Fruit fly (Drosophila melanogaster) whole organism, embryonic: Measurements from ENCODE around the gene trk.

ENCODE experiments used
- BEAF-32 ChIP-seq: fragments of 200-800 bp; sonication (Bioruptor generic); optimal IDR thresholded peaks from 3 replicates; lab custom pipeline; 2017; ENCODE audit warnings: missing biosample characterization, missing genetic modification characterization, mild to moderate bottlenecking, moderate library complexity, missing genetic modification reagents
- CG10431 ChIP-seq: fragments of 200-800 bp; sonication (Bioruptor generic); optimal IDR thresholded peaks from 3 replicates; lab custom pipeline; 2018; ENCODE audit warnings: missing biosample characterization, mild to moderate bottlenecking, missing genetic modification characterization
- CG10979 ChIP-seq: fragments of 200-800 bp; sonication (Bioruptor generic); optimal IDR thresholded peaks from 2 replicates; lab custom pipeline; 2018; ENCODE audit warnings: missing biosample characterization, mild to moderate bottlenecking, missing genetic modification characterization, moderate library complexity
- CG11398 ChIP-seq: fragments of 200-800 bp; sonication (Bioruptor generic); optimal IDR thresholded peaks from 2 replicates; lab custom pipeline; 2016; ENCODE audit warnings: missing biosample characterization, missing genetic modification characterization
- CG1233 ChIP-seq: fragments of 200-800 bp; sonication (Bioruptor generic); optimal IDR thresholded peaks from 4 replicates; lab custom pipeline; 2018; ENCODE audit warnings: missing biosample characterization, mild to moderate bottlenecking, missing genetic modification characterization
- CG13424 ChIP-seq: fragments of 200-800 bp; sonication (Bioruptor generic); optimal IDR thresholded peaks from 2 replicates; lab custom pipeline; 2019; ENCODE audit warnings: missing biosample characterization, mild to moderate bottlenecking, missing genetic modification characterization, moderate library complexity
- CG1603 ChIP-seq: fragments of 200-800 bp; sonication (Bioruptor generic); optimal IDR thresholded peaks from 2 replicates; lab custom pipeline; 2019; ENCODE audit warnings: missing biosample characterization, mild to moderate bottlenecking, missing genetic modification characterization, moderate library complexity
- CG16815 ChIP-seq: fragments of 200-800 bp; sonication (Bioruptor generic); optimal IDR thresholded peaks from 3 replicates; lab custom pipeline; 2017; ENCODE audit warnings: missing biosample characterization, mild to moderate bottlenecking, missing genetic modification characterization
- CG42726 ChIP-seq: fragments of 200-800 bp; sonication (Bioruptor generic); IDR thresholded peaks from 2 replicates; pipeline ENCODE4 v1.3.6; 2022; ENCODE audit warnings: missing biosample characterization, missing genetic modification characterization; ENCODE audit not compliant: partially characterized antibody
- CG7963 ChIP-seq: fragments of 200-800 bp; sonication (Bioruptor generic); IDR thresholded peaks from 3 replicates; pipeline ENCODE4 v1.3.6; 2022; ENCODE audit warnings: missing biosample characterization, missing genetic modification characterization; ENCODE audit not compliant: partially characterized antibody
- CG8478 ChIP-seq: fragments of >200 bp; optimal IDR thresholded peaks from 2 replicates; lab custom pipeline; 2018
- CG8924 ChIP-seq: fragments of 200-800 bp; optimal IDR thresholded peaks from 3 replicates; lab custom pipeline; 2019; ENCODE audit warnings: missing biosample characterization, mild to moderate bottlenecking, missing genetic modification characterization, moderate library complexity
- CG9797 ChIP-seq: fragments of 200-800 bp; sonication (Bioruptor generic); optimal IDR thresholded peaks from 3 replicates; lab custom pipeline; 2018; ENCODE audit warnings: missing biosample characterization, mild to moderate bottlenecking, missing genetic modification characterization
- CkIIα-i1 ChIP-seq: fragments of 200-800 bp; sonication (Bioruptor generic); IDR thresholded peaks from 2 replicates; pipeline ENCODE4 v1.3.6; 2022; ENCODE audit warnings: missing biosample characterization, missing genetic modification characterization
- D ChIP-seq, 2 experiments: fragments of 200-800 bp in 1 of 2; fragments of >200 bp in 1 of 2; sonication (Bioruptor generic) in 1 of 2; optimal IDR thresholded peaks; 2 replicates in 1 of 2; 3 replicates in 1 of 2; lab custom pipeline; 2017; ENCODE audit warnings: mild to moderate bottlenecking in 1 of 2, missing biosample characterization in 1 of 2, missing genetic modification characterization in 1 of 2, missing genetic modification reagents in 1 of 2
- Dll ChIP-seq: fragments of 200-800 bp; sonication (Bioruptor generic); IDR thresholded peaks from 4 replicates; pipeline ENCODE4 v1.3.6; 2022; ENCODE audit warnings: missing biosample characterization, missing genetic modification characterization; ENCODE audit not compliant: partially characterized antibody
- Doc3 ChIP-seq: fragments of 200-800 bp; sonication (Bioruptor generic); IDR thresholded peaks from 3 replicates; pipeline ENCODE4 v1.3.6; 2022; ENCODE audit warnings: missing biosample characterization, missing genetic modification characterization; ENCODE audit not compliant: partially characterized antibody
- Dref ChIP-seq: fragments of 200-800 bp; sonication (Bioruptor generic); IDR thresholded peaks from 2 replicates; pipeline ENCODE4 v1.3.6; 2022; ENCODE audit warnings: missing biosample characterization, missing genetic modification characterization
- Fer3 ChIP-seq: fragments of 200-800 bp; sonication (Bioruptor generic); optimal IDR thresholded peaks from 2 replicates; lab custom pipeline; 2018; ENCODE audit warnings: missing biosample characterization, mild to moderate bottlenecking, missing genetic modification characterization, moderate library complexity
- Hmx ChIP-seq: fragments of 200-800 bp; sonication (Bioruptor generic); optimal IDR thresholded peaks from 2 replicates; lab custom pipeline; 2016; ENCODE audit warnings: missing biosample characterization, missing genetic modification characterization
- Kr ChIP-seq: fragments of 200-800 bp; sonication (Bioruptor generic); optimal IDR thresholded peaks from 2 replicates; lab custom pipeline; 2017; ENCODE audit warnings: missing biosample characterization, mild to moderate bottlenecking, missing genetic modification characterization
- Rfx ChIP-seq: fragments of 200-800 bp; sonication (Bioruptor generic); IDR thresholded peaks from 2 replicates; pipeline ENCODE4 v1.3.6; 2022; ENCODE audit warnings: missing biosample characterization, missing genetic modification characterization
- Scr ChIP-seq: fragments of 200-800 bp; sonication (Bioruptor generic); IDR thresholded peaks from 2 replicates; pipeline ENCODE4 v1.3.6; 2022; ENCODE audit warnings: missing biosample characterization, missing genetic modification characterization; ENCODE audit not compliant: partially characterized antibody
- Sry-δ ChIP-seq: fragments of 200-800 bp; sonication (Bioruptor generic); optimal IDR thresholded peaks from 2 replicates; lab custom pipeline; 2016; ENCODE audit warnings: missing biosample characterization, missing genetic modification characterization
- bab2 ChIP-seq: fragments of 200-800 bp; sonication (Bioruptor generic); optimal IDR thresholded peaks from 2 replicates; lab custom pipeline; 2016; ENCODE audit warnings: missing biosample characterization, missing genetic modification characterization
- cg ChIP-seq: fragments of 200-800 bp; sonication (Bioruptor generic); optimal IDR thresholded peaks from 3 replicates; lab custom pipeline; 2019; ENCODE audit warnings: missing biosample characterization, mild to moderate bottlenecking, missing genetic modification characterization, moderate library complexity
- chinmo ChIP-seq: fragments of 200-800 bp; sonication (Bioruptor generic); IDR thresholded peaks from 4 replicates; pipeline ENCODE4 v1.3.6; 2022; ENCODE audit warnings: missing biosample characterization, missing genetic modification characterization; ENCODE audit not compliant: partially characterized antibody
- croc ChIP-seq: fragments of 200-800 bp; sonication (Bioruptor generic); conservative IDR thresholded peaks from 3 replicates; pipeline ENCODE4 v1.3.6; 2022; ENCODE audit warnings: missing biosample characterization, missing genetic modification characterization
- da ChIP-seq: fragments of 200-800 bp; sonication (Bioruptor generic); optimal IDR thresholded peaks from 2 replicates; lab custom pipeline; 2016; ENCODE audit warnings: missing biosample characterization, missing genetic modification characterization
- gem ChIP-seq: fragments of 200-800 bp; sonication (Bioruptor generic); optimal IDR thresholded peaks from 2 replicates; lab custom pipeline; 2019; ENCODE audit warnings: missing biosample characterization, mild to moderate bottlenecking, missing genetic modification characterization, moderate library complexity
- hbn ChIP-seq: fragments of 200-800 bp; sonication (Bioruptor generic); IDR thresholded peaks from 2 replicates; pipeline ENCODE4 v1.3.6; 2022; ENCODE audit warnings: missing biosample characterization, missing genetic modification characterization; ENCODE audit not compliant: partially characterized antibody
- inv ChIP-seq: fragments of 200-800 bp; sonication (Bioruptor generic); IDR thresholded peaks from 2 replicates; pipeline ENCODE4 v1.3.6; 2022; ENCODE audit warnings: missing biosample characterization, missing genetic modification characterization; ENCODE audit not compliant: partially characterized antibody
- knrl ChIP-seq: fragments of 200-800 bp; sonication (Bioruptor generic); IDR thresholded peaks from 3 replicates; pipeline ENCODE4 v1.3.6; 2022; ENCODE audit warnings: missing biosample characterization, missing genetic modification characterization; ENCODE audit not compliant: partially characterized antibody
- nmo ChIP-seq: fragments of 200-800 bp; sonication (Bioruptor generic); optimal IDR thresholded peaks from 2 replicates; lab custom pipeline; 2018; ENCODE audit warnings: missing biosample characterization, mild to moderate bottlenecking, missing genetic modification characterization, moderate library complexity
- odd ChIP-seq: fragments of 200-800 bp; sonication (Bioruptor generic); optimal IDR thresholded peaks from 2 replicates; lab custom pipeline; 2017; ENCODE audit warnings: missing biosample characterization, mild to moderate bottlenecking, missing genetic modification characterization
- pfk ChIP-seq: fragments of 200-800 bp; sonication (Bioruptor generic); optimal IDR thresholded peaks from 2 replicates; lab custom pipeline; 2018; ENCODE audit warnings: missing biosample characterization, mild to moderate bottlenecking, missing genetic modification characterization, moderate library complexity
- pzg ChIP-seq: fragments of 200-800 bp; sonication (Bioruptor generic); optimal IDR thresholded peaks from 3 replicates; lab custom pipeline; 2018; ENCODE audit warnings: missing biosample characterization, mild to moderate bottlenecking, missing genetic modification characterization, moderate library complexity
- run ChIP-seq: fragments of 200-800 bp; sonication (Bioruptor generic); optimal IDR thresholded peaks from 3 replicates; lab custom pipeline; 2018; ENCODE audit warnings: missing biosample characterization, mild to moderate bottlenecking, missing genetic modification characterization
- sc ChIP-seq, 3 experiments: fragments of >200 bp in 2 of 3; fragments of 200-800 bp in 1 of 3; sonication (Bioruptor generic) in 1 of 3; optimal IDR thresholded peaks; 2 replicates in 2 of 3; 3 replicates in 1 of 3; lab custom pipeline; 2017; ENCODE audit warnings: mild to moderate bottlenecking in 1 of 3, missing biosample characterization in 1 of 3, missing genetic modification characterization in 1 of 3, missing genetic modification reagents in 1 of 3
- scrt ChIP-seq: fragments of 200-800 bp; sonication (Bioruptor generic); optimal IDR thresholded peaks from 2 replicates; lab custom pipeline; 2018; ENCODE audit warnings: missing biosample characterization, mild to moderate bottlenecking, missing genetic modification characterization, moderate library complexity
- sna ChIP-seq: fragments of 200-800 bp; sonication (Bioruptor generic); IDR thresholded peaks from 2 replicates; pipeline ENCODE4 v1.3.6; 2022; ENCODE audit warnings: missing biosample characterization, missing genetic modification characterization; ENCODE audit not compliant: partially characterized antibody
- tna ChIP-seq: fragments of 200-800 bp; sonication (Bioruptor generic); IDR thresholded peaks from 2 replicates; pipeline ENCODE4 v1.3.6; 2022; ENCODE audit warnings: missing biosample characterization, missing genetic modification characterization; ENCODE audit not compliant: partially characterized antibody
- trh ChIP-seq: fragments of 200-800 bp; sonication (Bioruptor generic); optimal IDR thresholded peaks from 2 replicates; lab custom pipeline; 2016; ENCODE audit warnings: missing biosample characterization, missing genetic modification characterization
- vfl ChIP-seq: fragments of 200-800 bp; sonication (Bioruptor generic); optimal IDR thresholded peaks from 2 replicates; lab custom pipeline; 2016; ENCODE audit warnings: missing biosample characterization, missing genetic modification characterization
- zf30C ChIP-seq: fragments of 200-800 bp; sonication (Bioruptor generic); optimal IDR thresholded peaks from 3 replicates; lab custom pipeline; 2018; ENCODE audit warnings: missing biosample characterization, mild to moderate bottlenecking, missing genetic modification characterization
- zfh1 ChIP-seq: fragments of 200-800 bp; sonication (Bioruptor generic); IDR thresholded peaks from 3 replicates; pipeline ENCODE4 v1.3.6; 2022; ENCODE audit warnings: missing biosample characterization, missing genetic modification characterization

The trk gene

dm6 chr2L:10278658-10279057, 6.5 kb upstream of the trk start, which contains the start of gene Utx (continued):
- TF ChIP-seq CG11398 (GFP tag; lab: Kevin White, UChicago) (no peak), CG13424 (tag; lab: Kevin White, UChicago) (no peak), Hmx (GFP tag; lab: Kevin White, UChicago) (no peak), croc (GFP tag; lab: Robert Waterston, UW) (no peak), CG7963 (peak; percentile 51; the same call in 1 of the 3 replicates), CG42726 (peak; percentile 91), Dll (peak; percentile 74), trh (GFP tag; lab: Kevin White, UChicago) (no peak), pfk (GFP tag; lab: Kevin White, UChicago) (peak; percentile 93), Kr (GFP tag; lab: Kevin White, UChicago) (no peak), BEAF-32 (GFP tag; lab: Kevin White, UChicago) (peak; percentile 88)

- no peak for TF ChIP-seq CG8478 (lab: Kevin White, UChicago)
- no peak for TF ChIP-seq CG9797
- TF ChIP-seq sna: peak; percentile 79
- TF ChIP-seq zf30C (GFP tag; lab: Kevin White, UChicago): no peak
- no peak for TF ChIP-seq da
- no peak for TF ChIP-seq D (optimal IDR thresholded peaks at IDR 0.05; lab: Kevin White, UChicago)
- TF ChIP-seq D (GFP tag; optimal IDR thresholded peaks at IDR 0.05; lab: Kevin White, UChicago): no peak
- TF ChIP-seq Rfx (GFP tag; lab: Robert Waterston, UW): peak; percentile 48; the same call in 1 of the 2 replicates
- TF ChIP-seq gem: no peak
- peak; percentile 81 for TF ChIP-seq Dll
- TF ChIP-seq CG10431: no peak
- TF ChIP-seq scrt (GFP tag; lab: Kevin White, UChicago): no peak
- no peak for TF ChIP-seq odd (GFP tag; lab: Kevin White, UChicago)
- no peak for TF ChIP-seq vfl
- peak; percentile 81; the same call in 1 of the 4 replicates for TF ChIP-seq chinmo (GFP tag; lab: Robert Waterston, UW)
- 0 out of 3 replicates have a peak, but pooled peaks have one; percentile 12 for TF ChIP-seq zfh1
- TF ChIP-seq pzg (GFP tag; lab: Kevin White, UChicago): peak; percentile 75
- no peak for TF ChIP-seq sc (optimal IDR thresholded peaks at IDR 0.05; lab: Kevin White, UChicago)
- TF ChIP-seq sc (GFP tag; optimal IDR thresholded peaks at IDR 0.05; lab: Kevin White, UChicago): no peak
- TF ChIP-seq Scr (GFP tag; lab: Robert Waterston, UW): peak; percentile 89
- peak; percentile 92 for TF ChIP-seq knrl (GFP tag; lab: Robert Waterston, UW)
- TF ChIP-seq Doc3: peak; percentile 68
- TF ChIP-seq CG1233 (GFP tag; lab: Kevin White, UChicago): no peak
- TF ChIP-seq tna: peak; percentile 89
- TF ChIP-seq run (tag; lab: Kevin White, UChicago): no peak
- TF ChIP-seq CkIIα-i1: no peak
- TF ChIP-seq hbn (GFP tag; lab: Robert Waterston, UW): peak; percentile 61; the same call in 1 of the 2 replicates
- TF ChIP-seq inv (GFP tag; lab: Robert Waterston, UW): peak; percentile 93
- TF ChIP-seq cg (GFP tag; lab: Kevin White, UChicago): no peak
- TF ChIP-seq bab2 (GFP tag; lab: Kevin White, UChicago): no peak
- peak; percentile 7 for TF ChIP-seq CG13424 (tag; lab: Kevin White, UChicago)
- no peak for TF ChIP-seq Fer3 (tag; lab: Kevin White, UChicago)
- TF ChIP-seq Dref (GFP tag; lab: Robert Waterston, UW): peak; percentile 95
- peak; percentile 87 for TF ChIP-seq Sry-δ (GFP tag; lab: Kevin White, UChicago)
- peak; percentile 90 for TF ChIP-seq CG1603 (tag; lab: Kevin White, UChicago)
- TF ChIP-seq nmo (GFP tag; lab: Kevin White, UChicago): peak; percentile 16
- TF ChIP-seq CG10979 (tag; lab: Kevin White, UChicago): no peak
- TF ChIP-seq CG8924 (tag; lab: Kevin White, UChicago): peak; percentile 63
- TF ChIP-seq CG16815 (GFP tag; lab: Kevin White, UChicago): no peak
Observed at dm6 chr2L:10277362-10277761, 5.2 kb upstream of the trk start.
